Worm (Caenorhabditis elegans) whole organism, late embryonic: ENCODE measurements around the gene cpl-1.

ENCODE experiments used
- F13H6.1 ChIP-seq: sonication (generic microtip); optimal IDR thresholded peaks from 2 replicates; lab custom pipeline; 2016; ENCODE audit warnings: missing genetic modification characterization, missing compliant biosample characterization
- ama-1 ChIP-seq: fragments of 150-350 bp; optimal IDR thresholded peaks from 2 replicates; lab custom pipeline; 2014
- ceh-31 ChIP-seq: sonication (generic microtip); optimal IDR thresholded peaks from 2 replicates; lab custom pipeline; 2016; ENCODE audit warnings: missing genetic modification characterization, missing compliant biosample characterization
- ceh-9 ChIP-seq: sonication (generic microtip); optimal IDR thresholded peaks from 2 replicates; lab custom pipeline; 2016; ENCODE audit warnings: mild to moderate bottlenecking, missing genetic modification characterization, inconsistent platforms, missing compliant biosample characterization
- dve-1 ChIP-seq: sonication (generic microtip); optimal IDR thresholded peaks from 2 replicates; lab custom pipeline; 2017; ENCODE audit warnings: antibody characterized with exemption, mild to moderate bottlenecking, missing genetic modification characterization, missing compliant biosample characterization
- fkh-10 ChIP-seq: fragments of 150-350 bp; optimal IDR thresholded peaks from 2 replicates; lab custom pipeline; 2014; ENCODE audit warnings: missing biosample characterization, missing genetic modification reagents, missing genetic modification characterization
- lim-6 ChIP-seq: sonication (generic microtip); optimal IDR thresholded peaks from 2 replicates; lab custom pipeline; 2016; ENCODE audit warnings: missing genetic modification characterization, missing compliant biosample characterization
- nhr-11 ChIP-seq: fragments of 150-350 bp; optimal IDR thresholded peaks from 2 replicates; lab custom pipeline; 2014; ENCODE audit warnings: missing biosample characterization, missing genetic modification characterization
- nhr-232 ChIP-seq: sonication (generic microtip); optimal IDR thresholded peaks from 2 replicates; lab custom pipeline; 2016; ENCODE audit warnings: missing genetic modification characterization, missing compliant biosample characterization
- pqm-1 ChIP-seq: sonication (generic microtip); optimal IDR thresholded peaks from 2 replicates; lab custom pipeline; 2016; ENCODE audit warnings: missing genetic modification characterization, missing compliant biosample characterization
- sox-4 ChIP-seq: sonication (generic microtip); optimal IDR thresholded peaks from 2 replicates; lab custom pipeline; 2017; ENCODE audit warnings: mild to moderate bottlenecking, missing genetic modification characterization, inconsistent platforms, missing compliant biosample characterization
- tbx-7 ChIP-seq: sonication (generic microtip); optimal IDR thresholded peaks from 2 replicates; lab custom pipeline; 2016; ENCODE audit warnings: missing genotype, missing genetic modification characterization, missing compliant biosample characterization

ce11 chrV:16550680-16551079 is 44.5 kb downstream of the cpl-1 start, which contains the start of gene srbc-65:
- no peak for TF ChIP-seq ama-1 (lab: Kevin White, UChicago)
- TF ChIP-seq nhr-11 (tag; lab: Kevin White, UChicago), result no peak
- TF ChIP-seq dve-1 (tag; lab: Kevin White, UChicago), result no peak
- no peak for TF ChIP-seq ceh-9 (tag; lab: Kevin White, UChicago)
- TF ChIP-seq nhr-232, result no peak
- no peak for TF ChIP-seq fkh-10 (GFP tag; lab: Kevin White, UChicago)
- no peak for TF ChIP-seq lim-6
- TF ChIP-seq sox-4 (tag; lab: Kevin White, UChicago), result no peak
- no peak for TF ChIP-seq pqm-1 (tag; lab: Kevin White, UChicago)
- TF ChIP-seq ceh-31 (tag; lab: Kevin White, UChicago), result no peak
- no peak for TF ChIP-seq tbx-7 (tag; lab: Kevin White, UChicago)
- TF ChIP-seq F13H6.1 (tag; lab: Kevin White, UChicago), result no peak
